Worm (Caenorhabditis elegans): Measurements from ENCODE around the gene srw-3.

- TF ChIP-seq zfp-3 (GFP tag; conservative IDR thresholded peaks at IDR 0.05) (no peak), aha-1 (tag) (no peak), nhr-237 (tag; optimal IDR thresholded peaks at IDR 0.05) (no peak), duxl-1 (tag; optimal IDR thresholded peaks at IDR 0.05; ENCODE audit: poor library complexity) (no peak), hlh-30 (tag; optimal IDR thresholded peaks at IDR 0.05; ENCODE audit: insufficient read depth) (no peak), pha-4 (GFP tag; IDR thresholded peaks at IDR 0.05) (no peak), pha-4 (tag; optimal IDR thresholded peaks at IDR 0.05) (no peak), unc-62 (GFP tag; optimal IDR thresholded peaks at IDR 0.05 in 1 of 2) (peak in 1 of 2 experiments; percentile 85), unc-62 (tag; optimal IDR thresholded peaks at IDR 0.05) (no peak)
Measured at ce11 chrV:7726927-7727326, 21.5 kb downstream of the srw-3 start.

Measured in whole organism, L4 larva.